Worm (Caenorhabditis elegans): Measurements from ENCODE around the gene cwc-15.

The cwc-15 gene

ce11 chrV:16057010-16057463, 33.9 kb downstream of the cwc-15 start, which contains the start of gene F14H3.5 (continued):
- TF ChIP-seq K11D2.4 (GFP tag; IDR thresholded peaks at IDR 0.05): no peak
- no peak for TF ChIP-seq cebp-1 (GFP tag; IDR thresholded peaks at IDR 0.05)
- TF ChIP-seq cebp-1 (tag; optimal IDR thresholded peaks at IDR 0.05): no peak
- TF ChIP-seq dpl-1 (GFP tag; optimal IDR thresholded peaks at IDR 0.05): peak; percentile 46
- TF ChIP-seq ceh-79 (tag; optimal IDR thresholded peaks at IDR 0.05): no peak
- TF ChIP-seq Y79H2A.3 (GFP tag; conservative IDR thresholded peaks at IDR 0.05): 0 out of 2 replicates have a peak, but pooled peaks have one; percentile 26
- 0 out of 2 replicates have a peak, but pooled peaks have one; percentile 26 for TF ChIP-seq madf-8 (GFP tag; conservative IDR thresholded peaks at IDR 0.05)
- no peak for TF ChIP-seq nfyb-1 (GFP tag; IDR thresholded peaks at IDR 0.05)
- peak; percentile 38 for TF ChIP-seq snpc-3.4 (tag; optimal IDR thresholded peaks at IDR 0.05)

ce11 chrV:16058872-16059271, 35.7 kb downstream of the cwc-15 start, which contains the start of gene F14H3.6:
F14H3.6 (minus strand) TSS chrV:16058893.
- TF ChIP-seq D2030.7 (GFP tag; IDR thresholded peaks at IDR 0.05) (peak; percentile 20; the same call in 1 of the 2 replicates), madf-6 (GFP tag; IDR thresholded peaks at IDR 0.05) (peak; percentile 86), egl-44 (GFP tag; IDR thresholded peaks at IDR 0.05) (no peak), efl-1 (GFP tag; optimal IDR thresholded peaks at IDR 0.05) (peak; percentile 86), hsf-1 (GFP tag; IDR thresholded peaks at IDR 0.05) (no peak), rpc-1 (optimal IDR thresholded peaks at IDR 0.05) (no peak), rpc-1 (tag; optimal IDR thresholded peaks at IDR 0.05) (no peak), lsy-27 (tag; optimal IDR thresholded peaks at IDR 0.05; ENCODE audit: borderline replicate concordance, insufficient read depth) (no peak), dpl-1 (GFP tag; optimal IDR thresholded peaks at IDR 0.05) (peak; percentile 69), B0261.1 (tag; optimal IDR thresholded peaks at IDR 0.05) (no peak), tbp1 (GFP tag; optimal IDR thresholded peaks at IDR 0.05) (no peak), xnd-1 (tag; optimal IDR thresholded peaks at IDR 0.05) (peak; percentile 44), madf-8 (GFP tag; conservative IDR thresholded peaks at IDR 0.05) (peak; percentile 75), Y53F4B.3 (GFP tag; IDR thresholded peaks at IDR 0.05) (no peak)

- TF ChIP-seq bed-1 (GFP tag; IDR thresholded peaks at IDR 0.05) (no peak), cebp-2 (GFP tag; IDR thresholded peaks at IDR 0.05) (no peak), snpc-1.3 (tag; optimal IDR thresholded peaks at IDR 0.05; ENCODE audit: insufficient read depth) (no peak), ceh-91 (GFP tag; IDR thresholded peaks at IDR 0.05) (no peak), zim-3 (tag; optimal IDR thresholded peaks at IDR 0.05) (no peak), madf-6 (GFP tag; IDR thresholded peaks at IDR 0.05) (no peak), snpc-4 (GFP tag; optimal IDR thresholded peaks at IDR 0.05) (no peak), snpc-4 (tag; optimal IDR thresholded peaks at IDR 0.05) (no peak), nfyb-1 (GFP tag; IDR thresholded peaks at IDR 0.05) (no peak), egl-44 (GFP tag; IDR thresholded peaks at IDR 0.05) (no peak), mel-28 (tag; optimal IDR thresholded peaks at IDR 0.05; ENCODE audit: borderline replicate concordance) (no peak), pbrm-1 (GFP tag; IDR thresholded peaks at IDR 0.05) (no peak)
Observed at ce11 chrV:16060135-16060534, 37.0 kb downstream of the cwc-15 start, which contains the start of gene F14H3.15. F14H3.15 (minus strand) TSS chrV:16060235.

ce11 chrV:16061993-16062392, 38.8 kb downstream of the cwc-15 start, which contains the start of gene fbxa-100:
fbxa-100 (minus strand) TSS chrV:16062093.
- TF ChIP-seq B0336.3 (GFP tag; IDR thresholded peaks at IDR 0.05): no peak
- no peak for TF ChIP-seq ets-4 (GFP tag; optimal IDR thresholded peaks at IDR 0.05)
- TF ChIP-seq ceh-40 (GFP tag; IDR thresholded peaks at IDR 0.05): no peak
- no peak for TF ChIP-seq Y79H2A.3 (GFP tag; conservative IDR thresholded peaks at IDR 0.05)
- TF ChIP-seq F49E8.2 (tag; optimal IDR thresholded peaks at IDR 0.05; ENCODE audit: insufficient read depth): no peak
- TF ChIP-seq cebp-2 (GFP tag; IDR thresholded peaks at IDR 0.05): no peak
- no peak for TF ChIP-seq lin-35 (GFP tag; optimal IDR thresholded peaks at IDR 0.05)
- no peak for TF ChIP-seq attf-6 (GFP tag; IDR thresholded peaks at IDR 0.05)
- no peak for TF ChIP-seq madf-3 (GFP tag; IDR thresholded peaks at IDR 0.05)
- no peak for TF ChIP-seq chd-7 (tag; optimal IDR thresholded peaks at IDR 0.05)
- TF ChIP-seq nhr-90 (tag; optimal IDR thresholded peaks at IDR 0.05): no peak
- TF ChIP-seq attf-3 (GFP tag; conservative IDR thresholded peaks at IDR 0.05): no peak
- TF ChIP-seq sdz-38 (tag; optimal IDR thresholded peaks at IDR 0.05): no peak
- TF ChIP-seq akir-1 (GFP tag; optimal IDR thresholded peaks at IDR 0.05): no peak
- TF ChIP-seq snpc-1.1 (tag; optimal IDR thresholded peaks at IDR 0.05; ENCODE audit: insufficient read depth): no peak
- TF ChIP-seq lin-26 (GFP tag; IDR thresholded peaks at IDR 0.05): no peak
- TF ChIP-seq F52B5.7 (tag; optimal IDR thresholded peaks at IDR 0.05): no peak
